Worm (Caenorhabditis elegans): ENCODE data around the gene srh-257.

The srh-257 gene

ce11 chrV:15433654-15434053 is 26.6 kb downstream of the srh-257 start:
- peak; percentile 38 for TF ChIP-seq aha-1 (tag)
- TF ChIP-seq mxl-2 (GFP tag; conservative IDR thresholded peaks at IDR 0.05): peak; percentile 56; the same call in 1 of the 2 replicates

DNA sequence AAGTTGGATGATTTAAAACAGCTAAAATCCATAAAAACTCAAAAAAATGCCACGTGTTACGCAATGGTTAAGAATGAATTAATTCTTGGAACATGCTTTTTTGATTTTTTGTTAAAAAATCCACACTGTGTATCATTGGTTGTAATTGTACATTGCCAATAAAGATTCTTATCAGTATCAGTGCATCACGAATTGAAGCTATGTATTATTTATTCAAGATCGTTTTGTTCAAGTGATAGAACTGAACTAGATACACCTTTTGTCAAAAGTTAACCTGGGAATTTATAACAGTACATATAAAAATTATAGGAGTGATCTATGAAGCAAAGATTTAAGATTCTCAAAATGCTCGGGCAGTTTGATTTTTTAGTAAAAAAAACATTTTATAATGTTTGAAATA is 27.6 kb downstream of the srh-257 start:
- TF ChIP-seq lin-29 (GFP tag; IDR thresholded peaks at IDR 0.05) (no peak), ctbp-1 (GFP tag; IDR thresholded peaks at IDR 0.05) (no peak), daf-16 (GFP tag; optimal IDR thresholded peaks at IDR 0.05) (no peak), daf-16 (tag; optimal IDR thresholded peaks at IDR 0.05) (peak; percentile 53), hlh-11 (tag; optimal IDR thresholded peaks at IDR 0.05) (no peak), ceh-28 (tag; optimal IDR thresholded peaks at IDR 0.05) (no peak), pha-4 (GFP tag; IDR thresholded peaks at IDR 0.05) (no peak), pha-4 (tag; optimal IDR thresholded peaks at IDR 0.05) (no peak), nhr-48 (tag; optimal IDR thresholded peaks at IDR 0.05) (no peak), zfp-2 (tag; optimal IDR thresholded peaks at IDR 0.05) (no peak), lin-39 (tag; optimal IDR thresholded peaks at IDR 0.05) (no peak), ces-1 (GFP tag; optimal IDR thresholded peaks at IDR 0.05) (no peak), attf-4 (tag; optimal IDR thresholded peaks at IDR 0.05) (no peak), lsy-2 (tag; optimal IDR thresholded peaks at IDR 0.05) (no peak), nhr-28 (tag; optimal IDR thresholded peaks at IDR 0.05) (no peak), nhr-77 (tag; optimal IDR thresholded peaks at IDR 0.05) (no peak), R02D3.7 (tag; optimal IDR thresholded peaks at IDR 0.05) (no peak), pqm-1 (tag; optimal IDR thresholded peaks at IDR 0.05) (peak; percentile 57)

DNA sequence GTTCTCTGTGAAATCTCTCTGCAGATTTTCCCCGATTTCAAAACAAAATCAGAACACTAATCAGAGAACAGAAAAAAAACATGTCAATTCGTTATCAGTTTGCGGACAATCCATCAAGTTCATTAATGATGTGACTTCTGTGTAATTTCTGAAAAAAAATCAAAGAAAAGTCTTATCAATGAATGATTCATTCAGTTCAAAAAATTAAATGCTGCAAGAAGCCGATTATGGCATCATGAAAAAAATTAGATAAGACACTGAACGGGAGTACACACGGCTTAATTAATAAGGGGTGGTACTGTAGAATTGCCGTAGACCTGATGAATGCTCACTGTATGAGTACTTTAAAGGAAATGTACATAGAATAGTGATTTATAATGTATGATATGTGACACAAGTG is 29.1 kb downstream of the srh-257 start:
- TF ChIP-seq fos-1 (tag; optimal IDR thresholded peaks at IDR 0.05) (no peak), daf-16 (GFP tag; optimal IDR thresholded peaks at IDR 0.05) (no peak), daf-16 (tag; optimal IDR thresholded peaks at IDR 0.05) (peak; percentile 71), pqm-1 (tag; optimal IDR thresholded peaks at IDR 0.05) (peak; percentile 88), mxl-3 (GFP tag; optimal IDR thresholded peaks at IDR 0.05) (no peak), Y48G9A.11 (GFP tag; IDR thresholded peaks at IDR 0.05) (no peak), fkh-10 (GFP tag; optimal IDR thresholded peaks at IDR 0.05) (no peak), nhr-28 (tag; optimal IDR thresholded peaks at IDR 0.05) (peak; percentile 72), lin-13 (GFP tag; optimal IDR thresholded peaks at IDR 0.05) (no peak), D1046.2 (GFP tag; IDR thresholded peaks at IDR 0.05) (no peak), nhr-77 (tag; optimal IDR thresholded peaks at IDR 0.05) (peak; percentile 10), nhr-48 (tag; optimal IDR thresholded peaks at IDR 0.05) (peak; percentile 25), T26A8.4 (GFP tag; IDR thresholded peaks at IDR 0.05) (no peak), hif-1 (tag; optimal IDR thresholded peaks at IDR 0.05) (no peak), dmd-6 (GFP tag; IDR thresholded peaks at IDR 0.05) (peak; percentile 95; the same call in 1 of the 2 replicates), lin-29 (GFP tag; IDR thresholded peaks at IDR 0.05) (no peak), dve-1 (tag; optimal IDR thresholded peaks at IDR 0.05; ENCODE audit: insufficient read depth) (peak; percentile 51), sdz-12 (GFP tag; optimal IDR thresholded peaks at IDR 0.05) (no peak), set-16 (GFP tag; IDR thresholded peaks at IDR 0.05) (no peak), F49E8.2 (tag; optimal IDR thresholded peaks at IDR 0.05; ENCODE audit: borderline replicate concordance) (no peak), php-3 (GFP tag; IDR thresholded peaks at IDR 0.05) (no peak), daf-19 (GFP tag; conservative IDR thresholded peaks at IDR 0.05) (no peak), rbr-2 (tag; optimal IDR thresholded peaks at IDR 0.05) (no peak), spr-3 (GFP tag; optimal IDR thresholded peaks at IDR 0.05) (no peak), nhr-42 (GFP tag; IDR thresholded peaks at IDR 0.05) (no peak), madf-9 (GFP tag; conservative IDR thresholded peaks at IDR 0.05) (no peak), nhr-6 (tag; optimal IDR thresholded peaks at IDR 0.05) (peak; percentile 66), ceh-82 (tag; optimal IDR thresholded peaks at IDR 0.05) (no peak), nhr-111 (GFP tag; optimal IDR thresholded peaks at IDR 0.05) (no peak), tra-1 (GFP tag; IDR thresholded peaks at IDR 0.05) (no peak), unc-39 (tag; optimal IDR thresholded peaks at IDR 0.05) (no peak), hlh-30 (tag; optimal IDR thresholded peaks at IDR 0.05; ENCODE audit: insufficient read depth) (no peak), ces-1 (GFP tag; optimal IDR thresholded peaks at IDR 0.05) (no peak), jun-1 (tag; optimal IDR thresholded peaks at IDR 0.05) (no peak), zfp-2 (tag; optimal IDR thresholded peaks at IDR 0.05) (no peak), gei-8 (GFP tag; optimal IDR thresholded peaks at IDR 0.05) (no peak)

All from whole organism, L4 larva.